Worm (Caenorhabditis elegans) whole organism, L4/young adult: ENCODE results near the gene F44E2.3.

Experiments used
- W03F9.2 ChIP-seq: fragments of 150-350 bp; optimal IDR thresholded peaks from 2 replicates; lab custom pipeline; 2014; ENCODE audit warnings: missing biosample characterization, missing genetic modification characterization
- dao-5 ChIP-seq: sonication (generic microtip); optimal IDR thresholded peaks from 2 replicates; lab custom pipeline; 2016; ENCODE audit warnings: missing genotype, missing genetic modification characterization, moderate library complexity, missing compliant biosample characterization
- him-1 ChIP-seq: sonication (generic microtip); optimal IDR thresholded peaks from 2 replicates; lab custom pipeline; 2016; ENCODE audit warnings: missing genotype, missing genetic modification reagents, missing genetic modification characterization, missing compliant biosample characterization

F44E2.3 gene

ce11 chrIII:8782080-8782479, 47.0 kb downstream of the F44E2.3 start:
- TF ChIP-seq dao-5 (tag; lab: Kevin White, UChicago), result no peak

- TF ChIP-seq dao-5 (tag; lab: Kevin White, UChicago) (no peak), him-1 (no peak), W03F9.2 (tag; lab: Kevin White, UChicago) (no peak)
Observed at ce11 chrIII:8780473-8780872, 48.6 kb downstream of the F44E2.3 start.

ce11 chrIII:8779912-8780311, 49.2 kb downstream of the F44E2.3 start, which contains the start of gene K02D10.4:
Gene K02D10.4 (minus strand): TSS chrIII:8780012.
- no peak for TF ChIP-seq W03F9.2 (tag; lab: Kevin White, UChicago)
- no peak for TF ChIP-seq him-1
- no peak for TF ChIP-seq dao-5 (tag; lab: Kevin White, UChicago)
